Fruit fly (Drosophila melanogaster) whole organism: ENCODE data around the gene Tbc1d15-17.

Experiments
- Dll ChIP-seq: fragments of >200 bp; optimal IDR thresholded peaks from 2 replicates; lab custom pipeline; 2017
- EcR ChIP-seq, 2 experiments: fragments of >200 bp; optimal IDR thresholded peaks; 2 replicates each; lab custom pipeline; 2017; ENCODE audit warnings: missing biosample characterization in 2 of 2, missing genetic modification characterization in 2 of 2, missing genetic modification reagents in 2 of 2
- pan ChIP-seq: fragments of >200 bp; optimal IDR thresholded peaks from 2 replicates; lab custom pipeline; 2017

dm6 chr2L:179119-179518 is 27.9 kb upstream of the Tbc1d15-17 start:
- TF ChIP-seq EcR (GFP tag; optimal IDR thresholded peaks at IDR 0.05; lab: Kevin White, UChicago) (no peak), pan (lab: Kevin White, UChicago) (no peak), Dll (no peak)
